Worm (Caenorhabditis elegans) whole organism, late embryonic: ENCODE data around the gene flad-1.

Experiments
- F13H6.1 ChIP-seq: sonication (generic microtip); optimal IDR thresholded peaks from 2 replicates; lab custom pipeline; 2016; ENCODE audit warnings: missing genetic modification characterization, missing compliant biosample characterization
- ama-1 ChIP-seq: fragments of 150-350 bp; optimal IDR thresholded peaks from 2 replicates; lab custom pipeline; 2014
- ceh-18 ChIP-seq: sonication (generic microtip); optimal IDR thresholded peaks from 2 replicates; lab custom pipeline; 2016; ENCODE audit warnings: missing genetic modification characterization, missing compliant biosample characterization
- dve-1 ChIP-seq: sonication (generic microtip); optimal IDR thresholded peaks from 2 replicates; lab custom pipeline; 2017; ENCODE audit warnings: antibody characterized with exemption, mild to moderate bottlenecking, missing genetic modification characterization, missing compliant biosample characterization
- elt-2 ChIP-seq: sonication (generic microtip); optimal IDR thresholded peaks from 2 replicates; lab custom pipeline; 2016; ENCODE audit warnings: missing genetic modification reagents, missing genetic modification characterization, missing compliant biosample characterization
- pag-3 ChIP-seq: sonication (generic microtip); optimal IDR thresholded peaks from 2 replicates; lab custom pipeline; 2016; ENCODE audit warnings: missing compliant biosample characterization, missing genetic modification characterization, borderline replicate concordance
- pqm-1 ChIP-seq: sonication (generic microtip); optimal IDR thresholded peaks from 2 replicates; lab custom pipeline; 2016; ENCODE audit warnings: missing genetic modification characterization, missing compliant biosample characterization

DNA sequence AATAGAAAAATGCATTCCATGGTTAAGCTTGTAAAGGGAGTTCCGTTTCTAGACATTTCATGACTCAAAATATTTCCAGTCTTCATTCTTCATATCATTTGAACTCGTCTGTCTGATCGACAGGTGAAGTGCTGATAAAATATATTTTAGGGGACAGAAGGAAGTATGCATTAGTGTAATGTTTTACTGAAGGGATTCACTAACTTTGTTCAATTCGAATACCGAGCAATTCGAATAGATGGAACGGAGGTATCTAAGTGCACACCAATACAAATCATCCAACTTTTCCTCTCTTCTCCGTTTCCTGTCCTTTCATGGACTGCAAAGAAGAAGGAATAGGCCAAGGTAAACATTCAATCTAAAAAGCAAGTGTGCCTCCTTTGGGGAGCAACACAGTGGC is 19.9 kb downstream of the flad-1 start:
- TF ChIP-seq elt-2 (tag; lab: Kevin White, UChicago) = no peak
- no peak for TF ChIP-seq dve-1 (tag; lab: Kevin White, UChicago)
- TF ChIP-seq F13H6.1 (tag; lab: Kevin White, UChicago) = no peak
- no peak for TF ChIP-seq pag-3 (tag; lab: Kevin White, UChicago)
- no peak for TF ChIP-seq ama-1 (lab: Kevin White, UChicago)
- TF ChIP-seq ceh-18 = no peak
- TF ChIP-seq pqm-1 (tag; lab: Kevin White, UChicago) = no peak
